Worm (Caenorhabditis elegans) whole organism, young adult: Measurements from ENCODE around the gene C16D9.6.

Source experiments
- B0019.2 ChIP-seq: fragments of 200-800 bp; sonication (Bioruptor generic); conservative IDR thresholded peaks from 2 replicates; pipeline ENCODE4 v1.3.6; 2022; ENCODE audit warnings: missing genetic modification reagents, missing genetic modification characterization, missing compliant biosample characterization
- B0035.1 ChIP-seq: sonication (generic microtip); optimal IDR thresholded peaks from 2 replicates; lab custom pipeline; 2016; ENCODE audit warnings: missing genetic modification characterization, mild to moderate bottlenecking, missing compliant biosample characterization, missing genotype, missing genetic modification reagents
- B0261.1 ChIP-seq: sonication (generic microtip); optimal IDR thresholded peaks from 2 replicates; lab custom pipeline; 2016; ENCODE audit warnings: mild to moderate bottlenecking, missing genetic modification characterization, moderate library complexity, missing compliant biosample characterization
- C17E4.6 ChIP-seq: fragments of 200-800 bp; sonication (Bioruptor generic); IDR thresholded peaks from 2 replicates; pipeline ENCODE4 v1.3.6; 2022; ENCODE audit warnings: missing genetic modification reagents, missing genetic modification characterization, missing compliant biosample characterization
- F22D6.2 ChIP-seq: sonication (generic microtip); optimal IDR thresholded peaks from 2 replicates; lab custom pipeline; 2016; ENCODE audit warnings: mild to moderate bottlenecking, missing genetic modification characterization, missing compliant biosample characterization
- F23B12.7 ChIP-seq: sonication (generic microtip); optimal IDR thresholded peaks from 2 replicates; lab custom pipeline; 2017; ENCODE audit warnings: missing genetic modification characterization, mild to moderate bottlenecking, missing compliant biosample characterization, antibody characterized with exemption, moderate library complexity; ENCODE audit not compliant: insufficient read depth
- F39B2.1 ChIP-seq: fragments of 200-800 bp; sonication (Bioruptor generic); IDR thresholded peaks from 2 replicates; pipeline ENCODE4 v1.3.6; 2022; ENCODE audit warnings: missing genetic modification reagents, missing genetic modification characterization, missing compliant biosample characterization
- F55B11.4 ChIP-seq: sonication (generic microtip); optimal IDR thresholded peaks from 2 replicates; lab custom pipeline; 2016; ENCODE audit warnings: missing compliant biosample characterization, missing genetic modification characterization, borderline replicate concordance; ENCODE audit not compliant: insufficient read depth
- F57A8.1 ChIP-seq: fragments of 200-800 bp; sonication (Bioruptor generic); optimal IDR thresholded peaks from 2 replicates; lab custom pipeline; 2018; ENCODE audit warnings: mild to moderate bottlenecking, missing genetic modification characterization, moderate library complexity, missing compliant biosample characterization
- F57C9.4 ChIP-seq: sonication (generic microtip); optimal IDR thresholded peaks from 2 replicates; lab custom pipeline; 2017; ENCODE audit warnings: mild to moderate bottlenecking, missing genetic modification characterization, missing compliant biosample characterization
- T26A5.8 ChIP-seq: sonication (generic microtip); optimal IDR thresholded peaks from 2 replicates; lab custom pipeline; 2016; ENCODE audit warnings: missing genetic modification characterization, missing compliant biosample characterization
- Y53F4B.3 ChIP-seq: fragments of 200-800 bp; sonication (Bioruptor generic); IDR thresholded peaks from 2 replicates; pipeline ENCODE4 v1.3.6; 2022; ENCODE audit warnings: missing genetic modification reagents, missing genetic modification characterization, missing compliant biosample characterization
- Y53G8AR.9 ChIP-seq: fragments of 200-800 bp; sonication (Bioruptor generic); conservative IDR thresholded peaks from 2 replicates; pipeline ENCODE4 v1.3.6; 2022; ENCODE audit warnings: missing genetic modification reagents, missing genetic modification characterization, missing compliant biosample characterization
- Y67H2A.10 ChIP-seq: fragments of 200-800 bp; sonication (Bioruptor generic); conservative IDR thresholded peaks from 2 replicates; pipeline ENCODE4 v1.3.6; 2022; ENCODE audit warnings: missing genetic modification reagents, missing genetic modification characterization, missing compliant biosample characterization
- atf-7 ChIP-seq: sonication (generic microtip); optimal IDR thresholded peaks from 2 replicates; lab custom pipeline; 2017; ENCODE audit warnings: mild to moderate bottlenecking, missing genetic modification characterization, missing compliant biosample characterization
- athp-1 ChIP-seq: sonication (generic microtip); optimal IDR thresholded peaks from 2 replicates; lab custom pipeline; 2017; ENCODE audit warnings: mild to moderate bottlenecking, missing genetic modification characterization, missing compliant biosample characterization
- bed-1 ChIP-seq: fragments of 200-800 bp; sonication (Bioruptor generic); IDR thresholded peaks from 2 replicates; pipeline ENCODE4 v1.3.6; 2022; ENCODE audit warnings: missing genetic modification reagents, missing genetic modification characterization, missing compliant biosample characterization
- bed-2 ChIP-seq: fragments of 200-800 bp; sonication (Bioruptor generic); IDR thresholded peaks from 2 replicates; pipeline ENCODE4 v1.3.6; 2022; ENCODE audit warnings: missing genetic modification reagents, missing genetic modification characterization, missing compliant biosample characterization
- cebp-1 ChIP-seq, 2 experiments: fragments of 200-800 bp in 1 of 2; sonication (Bioruptor generic) in 1 of 2; sonication (generic microtip) in 1 of 2; IDR thresholded peaks in 1 of 2; optimal IDR thresholded peaks in 1 of 2; 2 replicates each; pipeline versions ENCODE4 v1.3.6 to Lab custom; 2017 to 2022; ENCODE audit warnings: missing compliant biosample characterization in 2 of 2, missing genetic modification characterization in 2 of 2, mild to moderate bottlenecking in 1 of 2, missing genetic modification reagents in 1 of 2, moderate library complexity in 1 of 2
- cebp-2 ChIP-seq: fragments of 200-800 bp; sonication (Bioruptor generic); IDR thresholded peaks from 2 replicates; pipeline ENCODE4 v1.3.6; 2022; ENCODE audit warnings: missing genetic modification characterization, missing compliant biosample characterization
- ceh-40 ChIP-seq: fragments of 200-800 bp; sonication (Bioruptor generic); IDR thresholded peaks from 2 replicates; pipeline ENCODE4 v1.3.6; 2022; ENCODE audit warnings: missing genetic modification characterization, missing compliant biosample characterization
- ceh-91 ChIP-seq: fragments of 200-800 bp; sonication (Bioruptor generic); IDR thresholded peaks from 2 replicates; pipeline ENCODE4 v1.3.6; 2022; ENCODE audit warnings: missing genetic modification reagents, missing genetic modification characterization, missing compliant biosample characterization
- chd-7 ChIP-seq: sonication (generic microtip); optimal IDR thresholded peaks from 2 replicates; lab custom pipeline; 2016; ENCODE audit warnings: mild to moderate bottlenecking, missing genetic modification characterization, moderate library complexity, missing compliant biosample characterization
- egrh-3 ChIP-seq: fragments of 200-800 bp; sonication (Bioruptor generic); IDR thresholded peaks from 2 replicates; pipeline ENCODE4 v1.3.6; 2022; ENCODE audit warnings: missing genetic modification reagents, missing genetic modification characterization, missing compliant biosample characterization
- fkh-3 ChIP-seq: sonication (generic microtip); optimal IDR thresholded peaks from 2 replicates; lab custom pipeline; 2016; ENCODE audit warnings: mild to moderate bottlenecking, missing genetic modification characterization, missing compliant biosample characterization
- gei-17 ChIP-seq: fragments of 200-800 bp; sonication (Bioruptor generic); optimal IDR thresholded peaks from 2 replicates; lab custom pipeline; 2018; ENCODE audit warnings: mild to moderate bottlenecking, missing genetic modification characterization, missing compliant biosample characterization
- him-1 ChIP-seq: sonication (generic microtip); optimal IDR thresholded peaks from 2 replicates; lab custom pipeline; 2016; ENCODE audit warnings: missing genotype, missing genetic modification reagents, missing genetic modification characterization, missing compliant biosample characterization
- hrde-1 ChIP-seq: sonication (generic microtip); optimal IDR thresholded peaks from 2 replicates; lab custom pipeline; 2016; ENCODE audit warnings: missing genetic modification characterization, mild to moderate bottlenecking, missing compliant biosample characterization, moderate library complexity, missing genotype, missing genetic modification reagents, borderline replicate concordance
- let-607 ChIP-seq, 2 experiments: fragments of 200-800 bp in 1 of 2; sonication (Bioruptor generic) in 1 of 2; sonication (generic microtip) in 1 of 2; optimal IDR thresholded peaks; 2 replicates each; lab custom pipeline; 2016 to 2018; ENCODE audit warnings: mild to moderate bottlenecking in 2 of 2, missing compliant biosample characterization in 2 of 2, missing genetic modification characterization in 2 of 2, moderate library complexity in 2 of 2, missing genotype in 1 of 2
- lin-35 ChIP-seq, 3 experiments: fragments of 150-350 bp in 2 of 3; sonication (generic microtip) in 1 of 3; optimal IDR thresholded peaks; 2 replicates each; lab custom pipeline; 2014 to 2018; ENCODE audit warnings: missing biosample characterization in 3 of 3, missing genetic modification characterization in 3 of 3, missing genetic modification reagents in 3 of 3
- nfya-1 ChIP-seq: sonication (generic microtip); optimal IDR thresholded peaks from 2 replicates; lab custom pipeline; 2017; ENCODE audit warnings: antibody characterized with exemption, missing compliant biosample characterization, missing genetic modification characterization, borderline replicate concordance; ENCODE audit not compliant: insufficient read depth
- nfya-2 ChIP-seq: fragments of 200-800 bp; sonication (Bioruptor generic); IDR thresholded peaks from 2 replicates; pipeline ENCODE4 v1.3.6; 2022; ENCODE audit warnings: missing genetic modification reagents, missing genetic modification characterization, missing compliant biosample characterization
- rpc-1 ChIP-seq, 2 experiments: fragments of 150-350 bp in 1 of 2; sonication (generic microtip) in 1 of 2; optimal IDR thresholded peaks; 2 replicates each; lab custom pipeline; 2014 to 2018; ENCODE audit warnings: missing biosample characterization in 1 of 2, missing genetic modification characterization in 1 of 2, missing genetic modification reagents in 1 of 2, missing genotype in 1 of 2
- snpc-1.1 ChIP-seq: sonication (generic microtip); optimal IDR thresholded peaks from 2 replicates; lab custom pipeline; 2017; ENCODE audit warnings: missing genetic modification characterization, mild to moderate bottlenecking, missing compliant biosample characterization, antibody characterized with exemption, moderate library complexity, missing genotype, missing genetic modification reagents; ENCODE audit not compliant: insufficient read depth
- snpc-3.4 ChIP-seq: sonication (generic microtip); optimal IDR thresholded peaks from 2 replicates; lab custom pipeline; 2017; ENCODE audit warnings: missing genetic modification characterization, mild to moderate bottlenecking, missing compliant biosample characterization, antibody characterized with exemption, moderate library complexity, missing genotype, missing genetic modification reagents
- snpc-4 ChIP-seq, 5 experiments: fragments of 150-350 bp in 1 of 5; sonication (generic microtip) in 4 of 5; optimal IDR thresholded peaks; 2 replicates each; lab custom pipeline; 2014 to 2018; ENCODE audit warnings: missing genetic modification characterization in 5 of 5, missing biosample characterization in 3 of 5, antibody characterized with exemption in 2 of 5, mild to moderate bottlenecking in 2 of 5, missing compliant biosample characterization in 2 of 5, missing genotype in 2 of 5, moderate library complexity in 2 of 5, missing genetic modification reagents in 1 of 5
- tbx-9 ChIP-seq: sonication (generic microtip); optimal IDR thresholded peaks from 2 replicates; lab custom pipeline; 2016; ENCODE audit warnings: borderline replicate concordance, missing genetic modification characterization, inconsistent platforms, missing compliant biosample characterization
- tlf-1 ChIP-seq: fragments of 200-800 bp; sonication (Bioruptor generic); optimal IDR thresholded peaks from 2 replicates; lab custom pipeline; 2018; ENCODE audit warnings: mild to moderate bottlenecking, missing genetic modification characterization, missing compliant biosample characterization
- unc-130 ChIP-seq: sonication (generic microtip); optimal IDR thresholded peaks from 2 replicates; lab custom pipeline; 2016; ENCODE audit warnings: missing genetic modification reagents, missing genetic modification characterization, missing compliant biosample characterization
- xnd-1 ChIP-seq: sonication (generic microtip); optimal IDR thresholded peaks from 2 replicates; lab custom pipeline; 2016; ENCODE audit warnings: missing genotype, missing genetic modification reagents, missing genetic modification characterization, missing compliant biosample characterization
- zfh-2 ChIP-seq: fragments of 200-800 bp; sonication (Bioruptor generic); conservative IDR thresholded peaks from 2 replicates; pipeline ENCODE4 v1.3.6; 2022; ENCODE audit warnings: missing genetic modification reagents, missing genetic modification characterization, missing compliant biosample characterization
- ztf-22 ChIP-seq: fragments of 200-800 bp; sonication (Bioruptor generic); optimal IDR thresholded peaks from 2 replicates; lab custom pipeline; 2018; ENCODE audit warnings: mild to moderate bottlenecking, missing genetic modification characterization, moderate library complexity, missing compliant biosample characterization
- ztf-3 ChIP-seq: fragments of 200-800 bp; sonication (Bioruptor generic); optimal IDR thresholded peaks from 2 replicates; lab custom pipeline; 2018; ENCODE audit warnings: mild to moderate bottlenecking, missing genetic modification characterization, missing compliant biosample characterization

The C16D9.6 gene

DNA sequence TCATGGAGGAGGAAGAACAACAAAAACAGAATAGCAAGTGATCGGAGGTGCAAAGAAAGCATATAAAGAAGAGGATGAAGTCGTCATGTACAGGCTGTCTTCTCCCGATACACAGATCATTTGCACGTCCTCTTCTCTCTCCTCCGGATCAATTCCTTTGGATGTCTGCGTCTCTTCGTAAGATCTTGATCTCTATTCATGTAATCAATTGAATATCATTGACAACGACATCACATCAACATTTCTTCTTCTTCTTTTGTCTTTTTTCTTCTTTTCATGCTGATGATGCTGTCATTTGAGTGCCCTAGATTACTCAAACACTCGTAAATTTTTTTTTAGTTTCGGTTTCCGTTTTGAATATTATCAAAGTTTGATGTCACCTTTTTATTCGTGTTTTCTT, 11.8 kb downstream of the C16D9.6 start, which contains the start of gene rol-3:
rol-3 (minus strand) TSS at position 120 of the 400 bp plus-strand sequence.
- TF ChIP-seq atf-7 (tag; lab: Kevin White, UChicago), result no peak
- no peak for TF ChIP-seq egrh-3
- no peak for TF ChIP-seq athp-1 (tag; lab: Kevin White, UChicago)
- no peak for TF ChIP-seq cebp-1 (GFP tag; IDR thresholded peaks at IDR 0.05; lab: Robert Waterston, UW)
- no peak for TF ChIP-seq cebp-1 (tag; optimal IDR thresholded peaks at IDR 0.05; lab: Kevin White, UChicago)
- TF ChIP-seq B0261.1 (tag; lab: Kevin White, UChicago), result no peak
- TF ChIP-seq F57C9.4 (tag; lab: Kevin White, UChicago), result no peak
- no peak for TF ChIP-seq unc-130 (GFP tag; lab: Kevin White, UChicago)
- no peak for TF ChIP-seq T26A5.8 (tag; lab: Kevin White, UChicago)
- TF ChIP-seq snpc-4 (GFP tag; optimal IDR thresholded peaks at IDR 0.05; lab: Kevin White, UChicago), result no peak
- no peak for TF ChIP-seq snpc-4 (tag; optimal IDR thresholded peaks at IDR 0.05; lab: Kevin White, UChicago)
- TF ChIP-seq ztf-22, result no peak
- no peak for TF ChIP-seq F22D6.2 (tag; lab: Kevin White, UChicago)
- no peak for TF ChIP-seq B0035.1 (tag; lab: Kevin White, UChicago)

DNA sequence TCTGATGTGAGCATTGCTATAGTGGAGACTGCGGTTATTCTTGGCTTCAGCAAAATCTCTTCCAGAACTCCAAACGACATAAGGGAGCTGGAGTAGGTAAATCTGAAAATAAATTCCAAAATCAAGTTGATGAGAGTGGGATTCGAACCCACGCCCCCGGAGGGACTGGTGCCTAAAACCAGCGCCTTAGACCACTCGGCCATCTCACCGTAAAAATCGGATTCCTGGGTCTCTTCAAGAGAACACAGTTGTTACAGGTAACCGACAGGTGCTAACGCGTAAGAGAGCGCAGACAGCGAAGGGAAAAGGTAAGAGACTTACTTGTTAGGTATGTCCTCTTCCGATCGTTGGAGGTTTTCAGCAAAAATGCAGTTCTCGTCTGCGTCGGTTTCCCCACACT, 14.8 kb downstream of the C16D9.6 start:
- TF ChIP-seq Y53G8AR.9 (no peak), ztf-3 (no peak), ceh-91 (GFP tag; lab: Robert Waterston, UW) (no peak), C17E4.6 (GFP tag; lab: Robert Waterston, UW) (no peak), rpc-1 (optimal IDR thresholded peaks at IDR 0.05; lab: Kevin White, UChicago) (peak; percentile 67), rpc-1 (tag; optimal IDR thresholded peaks at IDR 0.05; lab: Kevin White, UChicago) (peak; percentile 74), cebp-2 (GFP tag; lab: Robert Waterston, UW) (no peak), zfh-2 (GFP tag; lab: Robert Waterston, UW) (no peak), nfya-2 (GFP tag; lab: Robert Waterston, UW) (no peak), F55B11.4 (tag; lab: Kevin White, UChicago) (no peak), B0035.1 (tag; lab: Kevin White, UChicago) (no peak), B0019.2 (no peak), gei-17 (no peak), F57A8.1 (GFP tag; lab: Kevin White, UChicago) (no peak), hrde-1 (tag; lab: Kevin White, UChicago) (no peak), unc-130 (GFP tag; lab: Kevin White, UChicago) (no peak), bed-2 (GFP tag; lab: Robert Waterston, UW) (no peak), xnd-1 (tag; lab: Kevin White, UChicago) (no peak), lin-35 (GFP tag; optimal IDR thresholded peaks at IDR 0.05; lab: Kevin White, UChicago) (no peak), snpc-4 (GFP tag; optimal IDR thresholded peaks at IDR 0.05; lab: Kevin White, UChicago) (peak; percentile 61), snpc-4 (tag; optimal IDR thresholded peaks at IDR 0.05; lab: Kevin White, UChicago) (peak in 3 of 4 experiments; percentile 73 to 91 (median 76)), chd-7 (tag; lab: Kevin White, UChicago) (no peak), tbx-9 (tag; lab: Kevin White, UChicago) (no peak), tlf-1 (GFP tag; lab: Kevin White, UChicago) (no peak), ceh-40 (peak; percentile 58; the same call in 1 of the 2 replicates), snpc-3.4 (tag; lab: Kevin White, UChicago) (peak; percentile 34), F23B12.7 (peak; percentile 60), Y53F4B.3 (GFP tag; lab: Robert Waterston, UW) (no peak), him-1 (tag; lab: Kevin White, UChicago) (peak; percentile 76), snpc-1.1 (tag; lab: Kevin White, UChicago) (peak; percentile 14), nfya-1 (no peak), bed-1 (GFP tag; lab: Robert Waterston, UW) (no peak), Y67H2A.10 (GFP tag; lab: Robert Waterston, UW) (no peak), fkh-3 (no peak), T26A5.8 (tag; lab: Kevin White, UChicago) (no peak), F39B2.1 (GFP tag; lab: Robert Waterston, UW) (no peak), let-607 (tag; optimal IDR thresholded peaks at IDR 0.05; lab: Kevin White, UChicago) (peak in 1 of 2 experiments; percentile 38)
